Fruit fly (Drosophila melanogaster) whole organism, embryonic: ENCODE data around the gene CG15296.

Experiments
- Ada2b ChIP-seq: fragments of 200-800 bp; sonication (Bioruptor generic); IDR thresholded peaks from 2 replicates; pipeline ENCODE4 v1.3.6; 2022; ENCODE audit warnings: missing biosample characterization, missing genetic modification characterization
- Atf6 ChIP-seq: fragments of 200-800 bp; sonication (Bioruptor generic); IDR thresholded peaks from 2 replicates; pipeline ENCODE4 v1.3.6; 2022; ENCODE audit warnings: missing biosample characterization, missing genetic modification characterization
- CG10543 ChIP-seq: fragments of 200-800 bp; sonication (Bioruptor generic); optimal IDR thresholded peaks from 3 replicates; lab custom pipeline; 2017; ENCODE audit warnings: missing biosample characterization, mild to moderate bottlenecking, missing genetic modification characterization, moderate library complexity
- CG11723 ChIP-seq: fragments of 200-800 bp; sonication (Bioruptor generic); optimal IDR thresholded peaks from 2 replicates; lab custom pipeline; 2017; ENCODE audit warnings: missing biosample characterization, mild to moderate bottlenecking, missing genetic modification characterization
- CG12219 ChIP-seq: fragments of 200-800 bp; sonication (Bioruptor generic); optimal IDR thresholded peaks from 3 replicates; lab custom pipeline; 2018; ENCODE audit warnings: missing biosample characterization, mild to moderate bottlenecking, missing genetic modification characterization
- CG1233 ChIP-seq: fragments of 200-800 bp; sonication (Bioruptor generic); optimal IDR thresholded peaks from 4 replicates; lab custom pipeline; 2018; ENCODE audit warnings: missing biosample characterization, mild to moderate bottlenecking, missing genetic modification characterization
- CG12659 ChIP-seq: fragments of 200-800 bp; sonication (Bioruptor generic); optimal IDR thresholded peaks from 3 replicates; lab custom pipeline; 2017; ENCODE audit warnings: mild to moderate bottlenecking, missing biosample characterization, missing genetic modification reagents, missing genetic modification characterization
- CG12942 ChIP-seq: fragments of 200-800 bp; sonication (Bioruptor generic); optimal IDR thresholded peaks from 3 replicates; lab custom pipeline; 2016; ENCODE audit warnings: missing biosample characterization, missing genetic modification characterization
- CG1603 ChIP-seq: fragments of 200-800 bp; sonication (Bioruptor generic); optimal IDR thresholded peaks from 2 replicates; lab custom pipeline; 2019; ENCODE audit warnings: missing biosample characterization, mild to moderate bottlenecking, missing genetic modification characterization, moderate library complexity
- CG1647 ChIP-seq: fragments of 200-800 bp; sonication (Bioruptor generic); optimal IDR thresholded peaks from 3 replicates; lab custom pipeline; 2016; ENCODE audit warnings: missing biosample characterization, missing genetic modification characterization
- CG17186 ChIP-seq: fragments of 200-800 bp; sonication (Bioruptor generic); optimal IDR thresholded peaks from 3 replicates; lab custom pipeline; 2017; ENCODE audit warnings: missing biosample characterization, missing genetic modification reagents, missing genetic modification characterization
- CG18476 ChIP-seq: fragments of 200-800 bp; sonication (Bioruptor generic); optimal IDR thresholded peaks from 2 replicates; lab custom pipeline; 2016; ENCODE audit warnings: missing biosample characterization, mild to moderate bottlenecking, missing genetic modification characterization
- CG31441 ChIP-seq: fragments of 200-800 bp; sonication (Bioruptor generic); IDR thresholded peaks from 2 replicates; pipeline ENCODE4 v1.3.6; 2022; ENCODE audit warnings: missing biosample characterization, missing genetic modification characterization
- CG32772 ChIP-seq: fragments of 200-800 bp; sonication (Bioruptor generic); IDR thresholded peaks from 2 replicates; pipeline ENCODE4 v1.3.6; 2022; ENCODE audit warnings: missing biosample characterization, missing genetic modification characterization
- CG33557 ChIP-seq: fragments of 200-800 bp; sonication (Bioruptor generic); optimal IDR thresholded peaks from 2 replicates; lab custom pipeline; 2019; ENCODE audit warnings: missing biosample characterization, mild to moderate bottlenecking, missing genetic modification characterization, moderate library complexity
- CG6683 ChIP-seq: fragments of 200-800 bp; sonication (Bioruptor generic); optimal IDR thresholded peaks from 2 replicates; lab custom pipeline; 2017; ENCODE audit warnings: missing biosample characterization, mild to moderate bottlenecking, missing genetic modification characterization, missing genetic modification reagents
- CG9797 ChIP-seq: fragments of 200-800 bp; sonication (Bioruptor generic); optimal IDR thresholded peaks from 3 replicates; lab custom pipeline; 2018; ENCODE audit warnings: missing biosample characterization, mild to moderate bottlenecking, missing genetic modification characterization
- Eip74EF ChIP-seq, 2 experiments: fragments of 200-800 bp in 1 of 2; fragments of >200 bp in 1 of 2; sonication (Bioruptor generic) in 1 of 2; optimal IDR thresholded peaks; 2 replicates each; lab custom pipeline; 2017 to 2019; ENCODE audit warnings: missing biosample characterization in 2 of 2, missing genetic modification characterization in 2 of 2, mild to moderate bottlenecking in 1 of 2, moderate library complexity in 1 of 2
- HLH4C ChIP-seq: fragments of 200-800 bp; sonication (Bioruptor generic); IDR thresholded peaks from 3 replicates; pipeline ENCODE4 v1.3.6; 2022; ENCODE audit warnings: missing biosample characterization, missing genetic modification characterization; ENCODE audit not compliant: partially characterized antibody
- HmgZ ChIP-seq: fragments of 200-800 bp; sonication (Bioruptor generic); optimal IDR thresholded peaks from 2 replicates; lab custom pipeline; 2018; ENCODE audit warnings: missing biosample characterization, mild to moderate bottlenecking, missing genetic modification characterization
- Hsf ChIP-seq: fragments of 200-800 bp; sonication (Bioruptor generic); optimal IDR thresholded peaks from 3 replicates; lab custom pipeline; 2016; ENCODE audit warnings: missing biosample characterization, missing genetic modification characterization
- MBD-R2 ChIP-seq: fragments of 200-800 bp; sonication (Bioruptor generic); IDR thresholded peaks from 2 replicates; pipeline ENCODE4 v1.3.6; 2022; ENCODE audit warnings: missing biosample characterization, missing genetic modification characterization
- Mes4 ChIP-seq: fragments of 200-800 bp; sonication (Bioruptor generic); optimal IDR thresholded peaks from 2 replicates; lab custom pipeline; 2016; ENCODE audit warnings: missing biosample characterization, missing genetic modification characterization
- Oli ChIP-seq: fragments of 200-800 bp; sonication (Bioruptor generic); optimal IDR thresholded peaks from 2 replicates; lab custom pipeline; 2018; ENCODE audit warnings: missing biosample characterization, mild to moderate bottlenecking, missing genetic modification characterization, moderate library complexity
- Pdp1 ChIP-seq, 2 experiments: fragments of 200-800 bp; sonication (Bioruptor generic); optimal IDR thresholded peaks; 3 replicates each; lab custom pipeline; 2016; ENCODE audit warnings: missing biosample characterization in 2 of 2, missing genetic modification characterization in 2 of 2, mild to moderate bottlenecking in 1 of 2, moderate library complexity in 1 of 2
- Rx ChIP-seq: fragments of 200-800 bp; sonication (Bioruptor generic); IDR thresholded peaks from 2 replicates; pipeline ENCODE4 v1.3.6; 2022; ENCODE audit warnings: missing biosample characterization, missing genetic modification characterization
- Sox100B ChIP-seq: fragments of 200-800 bp; sonication (Bioruptor generic); optimal IDR thresholded peaks from 3 replicates; lab custom pipeline; 2018; ENCODE audit warnings: missing biosample characterization, mild to moderate bottlenecking, missing genetic modification characterization
- YL-1 ChIP-seq: fragments of 200-800 bp; sonication (Bioruptor generic); optimal IDR thresholded peaks from 3 replicates; lab custom pipeline; 2017; ENCODE audit warnings: missing biosample characterization, mild to moderate bottlenecking, missing genetic modification characterization
- al ChIP-seq: fragments of 200-800 bp; sonication (Bioruptor generic); IDR thresholded peaks from 2 replicates; pipeline ENCODE4 v1.3.6; 2022; ENCODE audit warnings: missing biosample characterization, missing genetic modification characterization
- aop ChIP-seq: fragments of 200-800 bp; sonication (Bioruptor generic); IDR thresholded peaks from 2 replicates; pipeline ENCODE4 v1.3.6; 2022; ENCODE audit warnings: missing biosample characterization, missing genetic modification characterization
- ap ChIP-seq: fragments of 200-800 bp; sonication (Bioruptor generic); IDR thresholded peaks from 2 replicates; pipeline ENCODE4 v1.3.6; 2022; ENCODE audit warnings: missing biosample characterization, missing genetic modification characterization
- ase ChIP-seq: fragments of 200-800 bp; sonication (Bioruptor generic); IDR thresholded peaks from 3 replicates; pipeline ENCODE4 v1.3.6; 2022; ENCODE audit warnings: missing biosample characterization, missing genetic modification characterization
- btn ChIP-seq: fragments of 200-800 bp; sonication (Bioruptor generic); optimal IDR thresholded peaks from 2 replicates; lab custom pipeline; 2016; ENCODE audit warnings: missing biosample characterization, missing genetic modification characterization
- chinmo ChIP-seq: fragments of 200-800 bp; sonication (Bioruptor generic); IDR thresholded peaks from 4 replicates; pipeline ENCODE4 v1.3.6; 2022; ENCODE audit warnings: missing biosample characterization, missing genetic modification characterization; ENCODE audit not compliant: partially characterized antibody
- chn ChIP-seq: fragments of 200-800 bp; sonication (Bioruptor generic); optimal IDR thresholded peaks from 2 replicates; lab custom pipeline; 2016; ENCODE audit warnings: missing biosample characterization, missing genetic modification characterization
- dpn ChIP-seq, 2 experiments: fragments of 200-800 bp; sonication (Bioruptor generic); optimal IDR thresholded peaks; 3 replicates each; lab custom pipeline; 2016; ENCODE audit warnings: missing biosample characterization in 2 of 2, missing genetic modification characterization in 2 of 2
- dysf ChIP-seq: fragments of 200-800 bp; sonication (Bioruptor generic); IDR thresholded peaks from 3 replicates; pipeline ENCODE4 v1.3.6; 2022; ENCODE audit warnings: missing biosample characterization, missing genetic modification characterization
- fd3F ChIP-seq: fragments of 200-800 bp; sonication (Bioruptor generic); optimal IDR thresholded peaks from 2 replicates; lab custom pipeline; 2018; ENCODE audit warnings: missing biosample characterization, mild to moderate bottlenecking, missing genetic modification characterization, moderate library complexity
- ftz-f1 ChIP-seq: fragments of 200-800 bp; sonication (Bioruptor generic); optimal IDR thresholded peaks from 2 replicates; lab custom pipeline; 2016; ENCODE audit warnings: missing biosample characterization, missing genetic modification characterization
- hbn ChIP-seq: fragments of 200-800 bp; sonication (Bioruptor generic); IDR thresholded peaks from 2 replicates; pipeline ENCODE4 v1.3.6; 2022; ENCODE audit warnings: missing biosample characterization, missing genetic modification characterization; ENCODE audit not compliant: partially characterized antibody
- inv ChIP-seq: fragments of 200-800 bp; sonication (Bioruptor generic); IDR thresholded peaks from 2 replicates; pipeline ENCODE4 v1.3.6; 2022; ENCODE audit warnings: missing biosample characterization, missing genetic modification characterization; ENCODE audit not compliant: partially characterized antibody
- ken ChIP-seq: fragments of 200-800 bp; sonication (Bioruptor generic); IDR thresholded peaks from 3 replicates; pipeline ENCODE4 v1.3.6; 2022; ENCODE audit warnings: missing biosample characterization, missing genetic modification characterization
- lilli ChIP-seq: fragments of 200-800 bp; sonication (Bioruptor generic); optimal IDR thresholded peaks from 3 replicates; lab custom pipeline; 2016; ENCODE audit warnings: missing biosample characterization, missing genetic modification characterization
- peb ChIP-seq: fragments of 200-800 bp; sonication (Bioruptor generic); IDR thresholded peaks from 2 replicates; pipeline ENCODE4 v1.3.6; 2022; ENCODE audit warnings: missing biosample characterization, missing genetic modification characterization
- prd ChIP-seq, 3 experiments: fragments of >200 bp in 2 of 3; fragments of 200-800 bp in 1 of 3; sonication (Bioruptor generic) in 1 of 3; optimal IDR thresholded peaks in 2 of 3; IDR thresholded peaks in 1 of 3; 2 replicates in 2 of 3; 3 replicates in 1 of 3; pipeline versions ENCODE4 v1.3.6 to Lab custom; 2017 to 2022; ENCODE audit warnings: missing biosample characterization in 1 of 3, missing genetic modification characterization in 1 of 3
- repo ChIP-seq: fragments of 200-800 bp; sonication (Bioruptor generic); optimal IDR thresholded peaks from 2 replicates; lab custom pipeline; 2016; ENCODE audit warnings: missing biosample characterization, missing genetic modification characterization
- sc ChIP-seq, 3 experiments: fragments of >200 bp in 2 of 3; fragments of 200-800 bp in 1 of 3; sonication (Bioruptor generic) in 1 of 3; optimal IDR thresholded peaks; 2 replicates in 2 of 3; 3 replicates in 1 of 3; lab custom pipeline; 2017; ENCODE audit warnings: mild to moderate bottlenecking in 1 of 3, missing biosample characterization in 1 of 3, missing genetic modification characterization in 1 of 3, missing genetic modification reagents in 1 of 3
- tin ChIP-seq: fragments of 200-800 bp; sonication (Bioruptor generic); optimal IDR thresholded peaks from 3 replicates; lab custom pipeline; 2016; ENCODE audit warnings: missing biosample characterization, missing genetic modification characterization
- zen ChIP-seq: fragments of 200-800 bp; sonication (Bioruptor generic); optimal IDR thresholded peaks from 3 replicates; lab custom pipeline; 2018; ENCODE audit warnings: missing biosample characterization, mild to moderate bottlenecking, missing genetic modification characterization, moderate library complexity

Gene CG15296

DNA sequence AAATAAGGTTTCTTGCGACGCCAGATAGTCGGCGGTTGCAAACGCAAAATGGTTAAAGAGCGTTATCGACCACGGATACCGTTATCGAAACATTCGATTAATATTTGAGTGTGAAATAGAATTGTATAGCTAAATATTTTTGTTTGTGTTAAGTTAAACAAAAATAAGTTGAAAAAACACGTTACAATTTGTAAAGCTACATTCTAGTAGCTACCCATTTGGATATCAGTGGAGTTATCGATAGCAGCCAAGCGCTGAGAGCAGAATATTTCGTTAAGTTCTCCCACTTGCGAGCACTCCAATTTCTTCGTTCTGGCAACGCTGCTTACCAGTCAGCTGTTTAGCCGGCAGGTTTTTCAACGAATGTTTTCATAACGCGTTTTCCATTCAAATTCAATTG lies 29.4 kb upstream of the CG15296 start, which contains the start of the genes Hmr and CG2124 (continued):
- no peak for TF ChIP-seq Sox100B (GFP tag; lab: Kevin White, UChicago)
- TF ChIP-seq CG32772, result no peak
- no peak for TF ChIP-seq aop (GFP tag; lab: Robert Waterston, UW)
- no peak for TF ChIP-seq lilli (GFP tag; lab: Kevin White, UChicago)
- no peak for TF ChIP-seq sc (optimal IDR thresholded peaks at IDR 0.05; lab: Kevin White, UChicago)
- no peak for TF ChIP-seq sc (GFP tag; optimal IDR thresholded peaks at IDR 0.05; lab: Kevin White, UChicago)
- peak; percentile 34 for TF ChIP-seq CG1603 (tag; lab: Kevin White, UChicago)
- no peak for TF ChIP-seq CG33557 (GFP tag; lab: Kevin White, UChicago)
- no peak for TF ChIP-seq repo (GFP tag; lab: Kevin White, UChicago)
- TF ChIP-seq Ada2b (GFP tag; lab: Robert Waterston, UW), result no peak
- TF ChIP-seq zen (tag; lab: Kevin White, UChicago), result no peak
- no peak for TF ChIP-seq ap (GFP tag; lab: Robert Waterston, UW)
- no peak for TF ChIP-seq prd (optimal IDR thresholded peaks at IDR 0.05; lab: Kevin White, UChicago)
- no peak for TF ChIP-seq prd (GFP tag; IDR thresholded peaks at IDR 0.05; lab: Robert Waterston, UW)
- TF ChIP-seq CG17186 (GFP tag; lab: Kevin White, UChicago), result peak; percentile 54
- no peak for TF ChIP-seq Eip74EF (GFP tag; optimal IDR thresholded peaks at IDR 0.05; lab: Kevin White, UChicago)
- no peak for TF ChIP-seq CG11723
- 0 out of 4 replicates have a peak, but pooled peaks have one; percentile 23 for TF ChIP-seq chinmo
- no peak for TF ChIP-seq btn
- TF ChIP-seq CG12942, result no peak
- no peak for TF ChIP-seq ase (GFP tag; lab: Robert Waterston, UW)
- TF ChIP-seq dysf (GFP tag; lab: Robert Waterston, UW), result no peak
- TF ChIP-seq CG6683, result no peak
- TF ChIP-seq HLH4C, result peak; percentile 88
- no peak for TF ChIP-seq Rx (GFP tag; lab: Robert Waterston, UW)
- no peak for TF ChIP-seq ftz-f1 (GFP tag; lab: Kevin White, UChicago)
- TF ChIP-seq Mes4 (GFP tag; lab: Kevin White, UChicago), result no peak
- no peak for TF ChIP-seq al (GFP tag; lab: Robert Waterston, UW)
- TF ChIP-seq Pdp1 (GFP tag; optimal IDR thresholded peaks at IDR 0.05; lab: Kevin White, UChicago), result peak in 1 of 2 experiments; percentile 49
- peak; percentile 66; the same call in 1 of the 2 replicates for TF ChIP-seq hbn (GFP tag; lab: Robert Waterston, UW)
- no peak for TF ChIP-seq peb (GFP tag; lab: Robert Waterston, UW)
- TF ChIP-seq CG31441 (GFP tag; lab: Robert Waterston, UW), result no peak
- no peak for TF ChIP-seq tin
- no peak for TF ChIP-seq chn (GFP tag; lab: Kevin White, UChicago)
- TF ChIP-seq inv (GFP tag; lab: Robert Waterston, UW), result peak; percentile 50
- no peak for TF ChIP-seq CG12659 (GFP tag; lab: Kevin White, UChicago)
- no peak for TF ChIP-seq CG10543 (GFP tag; lab: Kevin White, UChicago)
- TF ChIP-seq fd3F (GFP tag; lab: Kevin White, UChicago), result no peak
- TF ChIP-seq dpn (GFP tag; optimal IDR thresholded peaks at IDR 0.05; lab: Kevin White, UChicago), result no peak
- TF ChIP-seq Atf6 (GFP tag; lab: Robert Waterston, UW), result no peak
- no peak for TF ChIP-seq CG18476 (GFP tag; lab: Kevin White, UChicago)
- TF ChIP-seq Hsf (GFP tag; lab: Kevin White, UChicago), result no peak
- no peak for TF ChIP-seq Oli (tag; lab: Kevin White, UChicago)
- TF ChIP-seq HmgZ (tag; lab: Kevin White, UChicago), result no peak
- TF ChIP-seq CG1233 (GFP tag; lab: Kevin White, UChicago), result no peak
- peak; percentile 26 for TF ChIP-seq CG9797 (GFP tag; lab: Kevin White, UChicago)
- TF ChIP-seq CG1647, result no peak
- peak; percentile 36; the same call in 1 of the 2 replicates for TF ChIP-seq MBD-R2
- no peak for TF ChIP-seq ken (GFP tag; lab: Robert Waterston, UW)
- peak; percentile 14 for TF ChIP-seq YL-1 (GFP tag; lab: Kevin White, UChicago)
- no peak for TF ChIP-seq CG12219 (GFP tag; lab: Kevin White, UChicago)
